Fruit fly (Drosophila melanogaster) whole organism, embryonic: ENCODE results near the gene BRWD3.

Experiments used
- Atf3 ChIP-seq: fragments of 200-800 bp; sonication (Bioruptor generic); optimal IDR thresholded peaks from 3 replicates; lab custom pipeline; 2016; ENCODE audit warnings: missing biosample characterization, missing genetic modification characterization
- CG10274 ChIP-seq: fragments of 200-800 bp; sonication (Bioruptor generic); optimal IDR thresholded peaks from 3 replicates; lab custom pipeline; 2017; ENCODE audit warnings: missing biosample characterization, mild to moderate bottlenecking, missing genetic modification characterization
- CG10654 ChIP-seq: fragments of 200-800 bp; sonication (Bioruptor generic); optimal IDR thresholded peaks from 2 replicates; lab custom pipeline; 2016; ENCODE audit warnings: missing biosample characterization, missing genetic modification characterization
- CG11085 ChIP-seq: fragments of 200-800 bp; sonication (Bioruptor generic); IDR thresholded peaks from 2 replicates; pipeline ENCODE4 v1.3.6; 2022; ENCODE audit warnings: missing biosample characterization, missing genetic modification characterization
- CG12236 ChIP-seq: fragments of 200-800 bp; sonication (Bioruptor generic); optimal IDR thresholded peaks from 2 replicates; lab custom pipeline; 2016; ENCODE audit warnings: missing biosample characterization, missing genetic modification characterization
- CG12659 ChIP-seq: fragments of 200-800 bp; sonication (Bioruptor generic); optimal IDR thresholded peaks from 3 replicates; lab custom pipeline; 2017; ENCODE audit warnings: mild to moderate bottlenecking, missing biosample characterization, missing genetic modification reagents, missing genetic modification characterization
- CG13775 ChIP-seq: fragments of 200-800 bp; sonication (Bioruptor generic); optimal IDR thresholded peaks from 3 replicates; lab custom pipeline; 2017; ENCODE audit warnings: missing biosample characterization, mild to moderate bottlenecking, missing genetic modification characterization
- CG15601 ChIP-seq: fragments of 200-800 bp; sonication (Bioruptor generic); optimal IDR thresholded peaks from 3 replicates; lab custom pipeline; 2019; ENCODE audit warnings: missing biosample characterization, mild to moderate bottlenecking, missing genetic modification characterization, moderate library complexity
- CG15696 ChIP-seq: fragments of 200-800 bp; sonication (Bioruptor generic); optimal IDR thresholded peaks from 2 replicates; lab custom pipeline; 2019; ENCODE audit warnings: missing biosample characterization, mild to moderate bottlenecking, missing genetic modification characterization, moderate library complexity
- CG1647 ChIP-seq: fragments of 200-800 bp; sonication (Bioruptor generic); optimal IDR thresholded peaks from 3 replicates; lab custom pipeline; 2016; ENCODE audit warnings: missing biosample characterization, missing genetic modification characterization
- CG16815 ChIP-seq: fragments of 200-800 bp; sonication (Bioruptor generic); optimal IDR thresholded peaks from 3 replicates; lab custom pipeline; 2017; ENCODE audit warnings: missing biosample characterization, mild to moderate bottlenecking, missing genetic modification characterization
- CG17328 ChIP-seq: fragments of 200-800 bp; sonication (Bioruptor generic); IDR thresholded peaks from 2 replicates; pipeline ENCODE4 v1.3.6; 2022; ENCODE audit warnings: missing biosample characterization, missing genetic modification characterization
- CG17568 ChIP-seq: fragments of 200-800 bp; sonication (Bioruptor generic); optimal IDR thresholded peaks from 2 replicates; lab custom pipeline; 2018; ENCODE audit warnings: missing biosample characterization, mild to moderate bottlenecking, missing genetic modification characterization, moderate library complexity
- CG17612 ChIP-seq: fragments of 200-800 bp; sonication (Bioruptor generic); IDR thresholded peaks from 2 replicates; pipeline ENCODE4 v1.3.6; 2022; ENCODE audit warnings: missing biosample characterization, missing genetic modification characterization
- CG18599 ChIP-seq: fragments of 200-800 bp; sonication (Bioruptor generic); optimal IDR thresholded peaks from 3 replicates; lab custom pipeline; 2017; ENCODE audit warnings: missing biosample characterization, missing genetic modification characterization, mild to moderate bottlenecking, moderate library complexity, missing genetic modification reagents
- CG2202 ChIP-seq: fragments of 200-800 bp; sonication (Bioruptor generic); optimal IDR thresholded peaks from 2 replicates; lab custom pipeline; 2018; ENCODE audit warnings: missing biosample characterization, mild to moderate bottlenecking, missing genetic modification characterization
- CG2712 ChIP-seq: fragments of 200-800 bp; optimal IDR thresholded peaks from 3 replicates; lab custom pipeline; 2019; ENCODE audit warnings: missing biosample characterization, mild to moderate bottlenecking, missing genetic modification characterization, moderate library complexity
- CG3163 ChIP-seq: fragments of 200-800 bp; sonication (Bioruptor generic); optimal IDR thresholded peaks from 3 replicates; lab custom pipeline; 2016; ENCODE audit warnings: missing biosample characterization, missing genetic modification characterization
- CG33213 ChIP-seq: fragments of 200-800 bp; sonication (Bioruptor generic); optimal IDR thresholded peaks from 3 replicates; lab custom pipeline; 2016; ENCODE audit warnings: missing biosample characterization, missing genetic modification characterization
- CG3838 ChIP-seq: fragments of 200-800 bp; sonication (Bioruptor generic); optimal IDR thresholded peaks from 3 replicates; lab custom pipeline; 2016; ENCODE audit warnings: missing biosample characterization, missing genetic modification characterization
- CG6683 ChIP-seq: fragments of 200-800 bp; sonication (Bioruptor generic); optimal IDR thresholded peaks from 2 replicates; lab custom pipeline; 2017; ENCODE audit warnings: missing biosample characterization, mild to moderate bottlenecking, missing genetic modification characterization, missing genetic modification reagents
- CG8765 ChIP-seq: fragments of 200-800 bp; sonication (Bioruptor generic); IDR thresholded peaks from 2 replicates; pipeline ENCODE4 v1.3.6; 2022; ENCODE audit warnings: missing biosample characterization, missing genetic modification characterization
- CG9215 ChIP-seq: fragments of 200-800 bp; sonication (Bioruptor generic); IDR thresholded peaks from 2 replicates; pipeline ENCODE4 v1.3.6; 2022; ENCODE audit warnings: missing biosample characterization, missing genetic modification characterization
- CG9817 ChIP-seq: fragments of 200-800 bp; sonication (Bioruptor generic); optimal IDR thresholded peaks from 2 replicates; lab custom pipeline; 2018; ENCODE audit warnings: missing biosample characterization, mild to moderate bottlenecking, missing genetic modification characterization, moderate library complexity
- D19A ChIP-seq: fragments of 200-800 bp; optimal IDR thresholded peaks from 3 replicates; lab custom pipeline; 2019; ENCODE audit warnings: missing biosample characterization, mild to moderate bottlenecking, missing genetic modification characterization, moderate library complexity
- Dll ChIP-seq: fragments of 200-800 bp; sonication (Bioruptor generic); IDR thresholded peaks from 4 replicates; pipeline ENCODE4 v1.3.6; 2022; ENCODE audit warnings: missing biosample characterization, missing genetic modification characterization; ENCODE audit not compliant: partially characterized antibody
- Eip74EF ChIP-seq, 2 experiments: fragments of 200-800 bp in 1 of 2; fragments of >200 bp in 1 of 2; sonication (Bioruptor generic) in 1 of 2; optimal IDR thresholded peaks; 2 replicates each; lab custom pipeline; 2017 to 2019; ENCODE audit warnings: missing biosample characterization in 2 of 2, missing genetic modification characterization in 2 of 2, mild to moderate bottlenecking in 1 of 2, moderate library complexity in 1 of 2
- GATAe ChIP-seq: fragments of 200-800 bp; sonication (Bioruptor generic); conservative IDR thresholded peaks from 2 replicates; pipeline ENCODE4 v1.3.6; 2022; ENCODE audit warnings: missing biosample characterization, missing genetic modification characterization
- HLH4C ChIP-seq: fragments of 200-800 bp; sonication (Bioruptor generic); IDR thresholded peaks from 3 replicates; pipeline ENCODE4 v1.3.6; 2022; ENCODE audit warnings: missing biosample characterization, missing genetic modification characterization; ENCODE audit not compliant: partially characterized antibody
- Hr78 ChIP-seq, 2 experiments: fragments of 200-800 bp in 1 of 2; fragments of >200 bp in 1 of 2; sonication (Bioruptor generic) in 1 of 2; optimal IDR thresholded peaks; 2 replicates each; lab custom pipeline; 2017 to 2019; ENCODE audit warnings: missing biosample characterization in 2 of 2, missing genetic modification characterization in 2 of 2, mild to moderate bottlenecking in 1 of 2, moderate library complexity in 1 of 2
- Kr ChIP-seq: fragments of 200-800 bp; sonication (Bioruptor generic); optimal IDR thresholded peaks from 2 replicates; lab custom pipeline; 2017; ENCODE audit warnings: missing biosample characterization, mild to moderate bottlenecking, missing genetic modification characterization
- NK7.1 ChIP-seq: fragments of 200-800 bp; sonication (Bioruptor generic); optimal IDR thresholded peaks from 3 replicates; lab custom pipeline; 2016; ENCODE audit warnings: missing biosample characterization, missing genetic modification characterization
- Oaz ChIP-seq: fragments of 200-800 bp; sonication (Bioruptor generic); IDR thresholded peaks from 2 replicates; pipeline ENCODE4 v1.3.6; 2022; ENCODE audit warnings: missing biosample characterization, missing genetic modification characterization
- Rfx ChIP-seq: fragments of 200-800 bp; sonication (Bioruptor generic); IDR thresholded peaks from 2 replicates; pipeline ENCODE4 v1.3.6; 2022; ENCODE audit warnings: missing biosample characterization, missing genetic modification characterization
- TFAM ChIP-seq: fragments of 200-800 bp; sonication (Bioruptor generic); optimal IDR thresholded peaks from 2 replicates; lab custom pipeline; 2017; ENCODE audit warnings: missing biosample characterization, missing genetic modification characterization, inconsistent platforms
- aop ChIP-seq: fragments of 200-800 bp; sonication (Bioruptor generic); IDR thresholded peaks from 2 replicates; pipeline ENCODE4 v1.3.6; 2022; ENCODE audit warnings: missing biosample characterization, missing genetic modification characterization
- ci ChIP-seq: fragments of 200-800 bp; sonication (Bioruptor generic); IDR thresholded peaks from 3 replicates; pipeline ENCODE4 v1.3.6; 2022; ENCODE audit warnings: missing biosample characterization, missing genetic modification characterization
- danr ChIP-seq: fragments of 200-800 bp; sonication (Bioruptor generic); IDR thresholded peaks from 2 replicates; pipeline ENCODE4 v1.3.6; 2022; ENCODE audit warnings: missing biosample characterization, missing genetic modification characterization
- fd64A ChIP-seq: fragments of 200-800 bp; sonication (Bioruptor generic); optimal IDR thresholded peaks from 3 replicates; lab custom pipeline; 2018; ENCODE audit warnings: missing biosample characterization, mild to moderate bottlenecking, missing genetic modification characterization
- ftz-f1 ChIP-seq: fragments of 200-800 bp; sonication (Bioruptor generic); optimal IDR thresholded peaks from 2 replicates; lab custom pipeline; 2016; ENCODE audit warnings: missing biosample characterization, missing genetic modification characterization
- gcm2 ChIP-seq: fragments of 200-800 bp; sonication (Bioruptor generic); optimal IDR thresholded peaks from 2 replicates; lab custom pipeline; 2016; ENCODE audit warnings: missing biosample characterization, missing genetic modification characterization
- maf-S ChIP-seq: fragments of 200-800 bp; sonication (Bioruptor generic); optimal IDR thresholded peaks from 2 replicates; lab custom pipeline; 2016; ENCODE audit warnings: missing biosample characterization, missing genetic modification characterization
- nom ChIP-seq: fragments of 200-800 bp; sonication (Bioruptor generic); optimal IDR thresholded peaks from 2 replicates; lab custom pipeline; 2017; ENCODE audit warnings: missing biosample characterization, missing genetic modification characterization, mild to moderate bottlenecking, moderate library complexity, missing genetic modification reagents
- run ChIP-seq: fragments of 200-800 bp; sonication (Bioruptor generic); optimal IDR thresholded peaks from 3 replicates; lab custom pipeline; 2018; ENCODE audit warnings: missing biosample characterization, mild to moderate bottlenecking, missing genetic modification characterization
- sd ChIP-seq: fragments of 200-800 bp; sonication (Bioruptor generic); optimal IDR thresholded peaks from 3 replicates; lab custom pipeline; 2018; ENCODE audit warnings: missing biosample characterization, mild to moderate bottlenecking, missing genetic modification characterization, moderate library complexity
- sim ChIP-seq: fragments of 200-800 bp; sonication (Bioruptor generic); IDR thresholded peaks from 2 replicates; pipeline ENCODE4 v1.3.6; 2022; ENCODE audit warnings: missing biosample characterization, missing genetic modification characterization
- tio ChIP-seq: fragments of 200-800 bp; sonication (Bioruptor generic); optimal IDR thresholded peaks from 2 replicates; lab custom pipeline; 2017; ENCODE audit warnings: missing biosample characterization, missing genetic modification characterization, inconsistent platforms
- wek ChIP-seq: fragments of 200-800 bp; sonication (Bioruptor generic); optimal IDR thresholded peaks from 3 replicates; lab custom pipeline; 2018; ENCODE audit warnings: missing biosample characterization, mild to moderate bottlenecking, missing genetic modification characterization, moderate library complexity
- zf30C ChIP-seq: fragments of 200-800 bp; sonication (Bioruptor generic); optimal IDR thresholded peaks from 3 replicates; lab custom pipeline; 2018; ENCODE audit warnings: missing biosample characterization, mild to moderate bottlenecking, missing genetic modification characterization

Gene BRWD3

dm6 chr3R:24333182-24333808 lies 14.5 kb downstream of the BRWD3 start, which contains the start of the genes Rrp5 and Dis3 (continued):
- TF ChIP-seq Dll (0 out of 4 replicates have a peak, but pooled peaks have one; percentile 17), sim (GFP tag; lab: Robert Waterston, UW) (no peak), CG12659 (no peak), CG2712 (tag; lab: Kevin White, UChicago) (no peak), NK7.1 (GFP tag; lab: Kevin White, UChicago) (no peak), CG8765 (GFP tag; lab: Robert Waterston, UW) (peak; percentile 46; the same call in 1 of the 2 replicates), Kr (GFP tag; lab: Kevin White, UChicago) (no peak), tio (no peak), CG16815 (GFP tag; lab: Kevin White, UChicago) (no peak), fd64A (GFP tag; lab: Kevin White, UChicago) (no peak), ftz-f1 (peak; percentile 37), CG2202 (no peak), danr (GFP tag; lab: Robert Waterston, UW) (no peak), Oaz (GFP tag; lab: Robert Waterston, UW) (no peak), CG10274 (GFP tag; lab: Kevin White, UChicago) (no peak), CG11085 (GFP tag; lab: Robert Waterston, UW) (peak; percentile 42; the same call in 1 of the 2 replicates), gcm2 (GFP tag; lab: Kevin White, UChicago) (no peak), Rfx (GFP tag; lab: Robert Waterston, UW) (peak; percentile 73), CG15601 (tag; lab: Kevin White, UChicago) (no peak), CG17568 (no peak), CG13775 (GFP tag; lab: Kevin White, UChicago) (peak; percentile 42), Atf3 (GFP tag; lab: Kevin White, UChicago) (no peak), CG9817 (peak; percentile 44), CG17612 (GFP tag; lab: Robert Waterston, UW) (no peak), ci (peak; percentile 72), CG10654 (GFP tag; lab: Kevin White, UChicago) (no peak), CG3163 (GFP tag; lab: Kevin White, UChicago) (peak; percentile 14), CG12236 (GFP tag; lab: Kevin White, UChicago) (no peak), sd (tag; lab: Kevin White, UChicago) (no peak), run (no peak), CG33213 (GFP tag; lab: Kevin White, UChicago) (no peak), wek (GFP tag; lab: Kevin White, UChicago) (no peak), Hr78 (GFP tag; optimal IDR thresholded peaks at IDR 0.05; lab: Kevin White, UChicago) (no peak), Eip74EF (GFP tag; optimal IDR thresholded peaks at IDR 0.05; lab: Kevin White, UChicago) (no peak), CG17328 (GFP tag; lab: Robert Waterston, UW) (peak; percentile 46; the same call in 1 of the 2 replicates), D19A (tag; lab: Kevin White, UChicago) (no peak), CG15696 (peak; percentile 29), aop (GFP tag; lab: Robert Waterston, UW) (no peak), CG9215 (peak; percentile 33), zf30C (GFP tag; lab: Kevin White, UChicago) (no peak), TFAM (GFP tag; lab: Kevin White, UChicago) (no peak), GATAe (peak; percentile 85), nom (no peak), CG1647 (no peak), maf-S (GFP tag; lab: Kevin White, UChicago) (peak; percentile 41), CG3838 (no peak), CG6683 (GFP tag; lab: Kevin White, UChicago) (no peak), CG18599 (GFP tag; lab: Kevin White, UChicago) (no peak), HLH4C (GFP tag; lab: Robert Waterston, UW) (peak; percentile 58; the same call in 2 of the 3 replicates)
